Fruit fly (Drosophila melanogaster) whole organism, embryonic: ENCODE results near the gene sdk.

Experiments
- Awh ChIP-seq: fragments of 200-800 bp; sonication (Bioruptor generic); IDR thresholded peaks from 2 replicates; pipeline ENCODE4, ENCODE4 v1.3.6; 2022; ENCODE audit warnings: missing biosample characterization, missing genetic modification characterization
- Blimp-1 ChIP-seq: fragments of 200-800 bp; sonication (Bioruptor generic); optimal IDR thresholded peaks from 3 replicates; lab custom pipeline; 2018; ENCODE audit warnings: missing biosample characterization, missing genetic modification characterization, mild to moderate bottlenecking, moderate library complexity, missing genetic modification reagents
- C15 ChIP-seq: fragments of 200-800 bp; sonication (Bioruptor generic); IDR thresholded peaks from 3 replicates; pipeline ENCODE4 v1.3.6; 2022; ENCODE audit warnings: missing biosample characterization, missing genetic modification characterization
- CG10979 ChIP-seq: fragments of 200-800 bp; sonication (Bioruptor generic); optimal IDR thresholded peaks from 2 replicates; lab custom pipeline; 2018; ENCODE audit warnings: missing biosample characterization, mild to moderate bottlenecking, missing genetic modification characterization, moderate library complexity
- CG11456 ChIP-seq: fragments of 200-800 bp; sonication (Bioruptor generic); IDR thresholded peaks from 3 replicates; pipeline ENCODE4 v1.3.6; 2022; ENCODE audit warnings: missing biosample characterization, missing genetic modification characterization
- CG12236 ChIP-seq: fragments of 200-800 bp; sonication (Bioruptor generic); optimal IDR thresholded peaks from 2 replicates; lab custom pipeline; 2016; ENCODE audit warnings: missing biosample characterization, missing genetic modification characterization
- CG14965 ChIP-seq: fragments of 200-800 bp; sonication (Bioruptor generic); optimal IDR thresholded peaks from 2 replicates; lab custom pipeline; 2016; ENCODE audit warnings: missing biosample characterization, missing genetic modification characterization, borderline replicate concordance
- CG15269 ChIP-seq: fragments of 200-800 bp; sonication (Bioruptor generic); optimal IDR thresholded peaks from 2 replicates; lab custom pipeline; 2018; ENCODE audit warnings: missing biosample characterization, mild to moderate bottlenecking, missing genetic modification characterization, moderate library complexity
- CG1603 ChIP-seq: fragments of 200-800 bp; sonication (Bioruptor generic); optimal IDR thresholded peaks from 2 replicates; lab custom pipeline; 2019; ENCODE audit warnings: missing biosample characterization, mild to moderate bottlenecking, missing genetic modification characterization, moderate library complexity
- CG1647 ChIP-seq: fragments of 200-800 bp; sonication (Bioruptor generic); optimal IDR thresholded peaks from 3 replicates; lab custom pipeline; 2016; ENCODE audit warnings: missing biosample characterization, missing genetic modification characterization
- CG17186 ChIP-seq: fragments of 200-800 bp; sonication (Bioruptor generic); optimal IDR thresholded peaks from 3 replicates; lab custom pipeline; 2017; ENCODE audit warnings: missing biosample characterization, missing genetic modification reagents, missing genetic modification characterization
- CG1792 ChIP-seq: fragments of 200-800 bp; sonication (Bioruptor generic); optimal IDR thresholded peaks from 2 replicates; lab custom pipeline; 2016; ENCODE audit warnings: missing biosample characterization, missing genetic modification characterization
- CG18262 ChIP-seq: fragments of 200-800 bp; optimal IDR thresholded peaks from 3 replicates; lab custom pipeline; 2019; ENCODE audit warnings: missing biosample characterization, mild to moderate bottlenecking, missing genetic modification characterization, moderate library complexity
- CG2129 ChIP-seq: fragments of 200-800 bp; sonication (Bioruptor generic); IDR thresholded peaks from 2 replicates; pipeline ENCODE4 v1.3.6; 2022; ENCODE audit warnings: missing biosample characterization, missing genetic modification characterization; ENCODE audit not compliant: partially characterized antibody
- CG2678 ChIP-seq: fragments of 200-800 bp; sonication (Bioruptor generic); optimal IDR thresholded peaks from 3 replicates; lab custom pipeline; 2019; ENCODE audit warnings: missing biosample characterization, mild to moderate bottlenecking, missing genetic modification characterization, moderate library complexity
- CG34376 ChIP-seq: fragments of 200-800 bp; sonication (Bioruptor generic); optimal IDR thresholded peaks from 2 replicates; lab custom pipeline; 2018; ENCODE audit warnings: missing biosample characterization, mild to moderate bottlenecking, missing genetic modification characterization
- CG4707 ChIP-seq: fragments of 200-800 bp; sonication (Bioruptor generic); optimal IDR thresholded peaks from 2 replicates; lab custom pipeline; 2018; ENCODE audit warnings: missing biosample characterization, mild to moderate bottlenecking, missing genetic modification characterization, moderate library complexity
- CG5180 ChIP-seq: fragments of 200-800 bp; sonication (Bioruptor generic); optimal IDR thresholded peaks from 3 replicates; lab custom pipeline; 2017; ENCODE audit warnings: missing biosample characterization, missing genetic modification characterization, mild to moderate bottlenecking, moderate library complexity, missing genetic modification reagents
- CG5245 ChIP-seq: fragments of 200-800 bp; sonication (Bioruptor generic); optimal IDR thresholded peaks from 3 replicates; lab custom pipeline; 2016; ENCODE audit warnings: missing biosample characterization, missing genetic modification characterization
- CTCF ChIP-seq: fragments of 200-800 bp; sonication (Bioruptor generic); optimal IDR thresholded peaks from 2 replicates; lab custom pipeline; 2017; ENCODE audit warnings: missing biosample characterization, mild to moderate bottlenecking, missing genetic modification characterization, moderate library complexity
- Doc3 ChIP-seq: fragments of 200-800 bp; sonication (Bioruptor generic); IDR thresholded peaks from 3 replicates; pipeline ENCODE4 v1.3.6; 2022; ENCODE audit warnings: missing biosample characterization, missing genetic modification characterization; ENCODE audit not compliant: partially characterized antibody
- Fer3 ChIP-seq: fragments of 200-800 bp; sonication (Bioruptor generic); optimal IDR thresholded peaks from 2 replicates; lab custom pipeline; 2018; ENCODE audit warnings: missing biosample characterization, mild to moderate bottlenecking, missing genetic modification characterization, moderate library complexity
- H2.0 ChIP-seq: fragments of 200-800 bp; sonication (Bioruptor generic); IDR thresholded peaks from 2 replicates; pipeline ENCODE4 v1.3.6; 2022; ENCODE audit warnings: missing biosample characterization, missing genetic modification characterization
- MESR4 ChIP-seq: fragments of 200-800 bp; sonication (Bioruptor generic); optimal IDR thresholded peaks from 2 replicates; lab custom pipeline; 2018; ENCODE audit warnings: missing biosample characterization, mild to moderate bottlenecking, missing genetic modification characterization, moderate library complexity
- Myb ChIP-seq: fragments of 200-800 bp; sonication (Bioruptor generic); optimal IDR thresholded peaks from 2 replicates; lab custom pipeline; 2016; ENCODE audit warnings: missing biosample characterization, missing genetic modification characterization
- Oli ChIP-seq: fragments of 200-800 bp; sonication (Bioruptor generic); optimal IDR thresholded peaks from 2 replicates; lab custom pipeline; 2018; ENCODE audit warnings: missing biosample characterization, mild to moderate bottlenecking, missing genetic modification characterization, moderate library complexity
- Opbp ChIP-seq: fragments of 200-800 bp; sonication (Bioruptor generic); IDR thresholded peaks from 3 replicates; pipeline ENCODE4 v1.3.6; 2022; ENCODE audit warnings: missing biosample characterization, missing genetic modification characterization; ENCODE audit not compliant: partially characterized antibody
- Pdp1 ChIP-seq, 2 experiments: fragments of 200-800 bp; sonication (Bioruptor generic); optimal IDR thresholded peaks; 3 replicates each; lab custom pipeline; 2016; ENCODE audit warnings: missing biosample characterization in 2 of 2, missing genetic modification characterization in 2 of 2, mild to moderate bottlenecking in 1 of 2, moderate library complexity in 1 of 2
- Trl ChIP-seq, 3 experiments: fragments of >200 bp in 2 of 3; fragments of 200-800 bp in 1 of 3; sonication (Bioruptor generic) in 1 of 3; optimal IDR thresholded peaks; 2 replicates in 1 of 3; 3 replicates in 2 of 3; lab custom pipeline; 2016 to 2017; ENCODE audit warnings: missing biosample characterization in 1 of 3, missing genetic modification characterization in 1 of 3
- YL-1 ChIP-seq: fragments of 200-800 bp; sonication (Bioruptor generic); optimal IDR thresholded peaks from 3 replicates; lab custom pipeline; 2017; ENCODE audit warnings: missing biosample characterization, mild to moderate bottlenecking, missing genetic modification characterization
- ab ChIP-seq: fragments of 200-800 bp; sonication (Bioruptor generic); optimal IDR thresholded peaks from 2 replicates; lab custom pipeline; 2016; ENCODE audit warnings: missing biosample characterization, missing genetic modification characterization
- ash1 ChIP-seq: fragments of 200-800 bp; sonication (Bioruptor generic); optimal IDR thresholded peaks from 2 replicates; lab custom pipeline; 2018; ENCODE audit warnings: missing biosample characterization, mild to moderate bottlenecking, missing genetic modification characterization
- bsh ChIP-seq, 2 experiments: fragments of 200-800 bp; sonication (Bioruptor generic); optimal IDR thresholded peaks; 2 replicates each; lab custom pipeline; 2017 to 2018; ENCODE audit warnings: mild to moderate bottlenecking in 2 of 2, missing biosample characterization in 2 of 2, missing genetic modification characterization in 2 of 2, moderate library complexity in 1 of 2
- chinmo ChIP-seq: fragments of 200-800 bp; sonication (Bioruptor generic); IDR thresholded peaks from 4 replicates; pipeline ENCODE4 v1.3.6; 2022; ENCODE audit warnings: missing biosample characterization, missing genetic modification characterization; ENCODE audit not compliant: partially characterized antibody
- chm ChIP-seq: fragments of 200-800 bp; sonication (Bioruptor generic); IDR thresholded peaks from 2 replicates; pipeline ENCODE4 v1.3.6; 2022; ENCODE audit warnings: missing biosample characterization, missing genetic modification characterization
- ci ChIP-seq: fragments of 200-800 bp; sonication (Bioruptor generic); IDR thresholded peaks from 3 replicates; pipeline ENCODE4 v1.3.6; 2022; ENCODE audit warnings: missing biosample characterization, missing genetic modification characterization
- ewg ChIP-seq: fragments of 200-800 bp; sonication (Bioruptor generic); optimal IDR thresholded peaks from 3 replicates; lab custom pipeline; 2017; ENCODE audit warnings: mild to moderate bottlenecking, missing biosample characterization, missing genetic modification reagents, missing genetic modification characterization
- ftz-f1 ChIP-seq: fragments of 200-800 bp; sonication (Bioruptor generic); optimal IDR thresholded peaks from 2 replicates; lab custom pipeline; 2016; ENCODE audit warnings: missing biosample characterization, missing genetic modification characterization
- grn ChIP-seq: fragments of 200-800 bp; sonication (Bioruptor generic); optimal IDR thresholded peaks from 3 replicates; lab custom pipeline; 2017; ENCODE audit warnings: missing biosample characterization, missing genetic modification characterization
- gsb-n ChIP-seq: fragments of 200-800 bp; sonication (Bioruptor generic); optimal IDR thresholded peaks from 3 replicates; lab custom pipeline; 2018; ENCODE audit warnings: missing biosample characterization, mild to moderate bottlenecking, missing genetic modification characterization
- hb ChIP-seq: fragments of 200-800 bp; sonication (Bioruptor generic); IDR thresholded peaks from 3 replicates; pipeline ENCODE4 v1.3.6; 2022; ENCODE audit warnings: missing biosample characterization, missing genetic modification characterization; ENCODE audit not compliant: partially characterized antibody
- hbn ChIP-seq: fragments of 200-800 bp; sonication (Bioruptor generic); IDR thresholded peaks from 2 replicates; pipeline ENCODE4 v1.3.6; 2022; ENCODE audit warnings: missing biosample characterization, missing genetic modification characterization; ENCODE audit not compliant: partially characterized antibody
- insv ChIP-seq, 2 experiments: fragments of 200-800 bp; sonication (Bioruptor generic); optimal IDR thresholded peaks; 3 replicates each; lab custom pipeline; 2016 to 2018; ENCODE audit warnings: missing biosample characterization in 2 of 2, missing genetic modification characterization in 2 of 2
- pb ChIP-seq: fragments of 200-800 bp; sonication (Bioruptor generic); optimal IDR thresholded peaks from 3 replicates; lab custom pipeline; 2016; ENCODE audit warnings: missing biosample characterization, missing genetic modification characterization
- so ChIP-seq: fragments of 200-800 bp; sonication (Bioruptor generic); IDR thresholded peaks from 3 replicates; pipeline ENCODE4 v1.3.6; 2022; ENCODE audit warnings: missing biosample characterization, missing genetic modification characterization
- sob ChIP-seq: fragments of 200-800 bp; sonication (Bioruptor generic); IDR thresholded peaks from 2 replicates; pipeline ENCODE4 v1.3.6; 2022; ENCODE audit warnings: missing biosample characterization, missing genetic modification characterization
- sug ChIP-seq: fragments of 200-800 bp; optimal IDR thresholded peaks from 2 replicates; lab custom pipeline; 2019; ENCODE audit warnings: missing biosample characterization, mild to moderate bottlenecking, missing genetic modification characterization, moderate library complexity
- vnd ChIP-seq: fragments of 200-800 bp; sonication (Bioruptor generic); IDR thresholded peaks from 3 replicates; pipeline ENCODE4 v1.3.6; 2022; ENCODE audit warnings: missing biosample characterization, missing genetic modification characterization; ENCODE audit not compliant: partially characterized antibody
- wdn ChIP-seq: fragments of 200-800 bp; sonication (Bioruptor generic); IDR thresholded peaks from 2 replicates; pipeline ENCODE4 v1.3.6; 2022; ENCODE audit warnings: missing biosample characterization, missing genetic modification characterization

sdk gene

DNA sequence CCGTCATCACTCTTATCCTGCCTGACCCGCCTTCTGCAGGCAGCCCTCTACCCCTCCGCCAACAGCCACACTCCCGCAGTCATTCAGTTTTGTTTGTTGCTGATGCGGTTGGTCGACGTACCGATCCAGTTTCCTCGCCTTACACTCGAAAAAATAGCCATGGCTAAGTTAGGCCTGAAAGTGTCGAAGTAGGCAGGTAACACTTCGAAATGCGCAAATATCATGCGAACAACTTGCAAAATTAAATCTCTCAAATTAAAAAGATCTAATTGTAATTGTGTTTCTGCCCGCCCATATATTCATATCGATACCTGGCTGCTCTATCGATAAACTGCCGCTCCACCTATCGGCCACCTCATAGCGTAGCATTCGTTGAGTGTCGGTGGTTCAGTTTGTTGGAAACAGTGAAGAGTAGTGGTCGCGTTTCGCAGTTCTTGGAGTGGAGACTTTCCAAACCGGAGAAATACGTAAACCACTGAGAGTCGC is 83.0 kb downstream of the sdk start, which contains the start of gene fz3 (continued):
- TF ChIP-seq sug (tag; lab: Kevin White, UChicago) (peak; percentile 46), hbn (GFP tag; lab: Robert Waterston, UW) (peak; percentile 83), insv (GFP tag; optimal IDR thresholded peaks at IDR 0.05; lab: Kevin White, UChicago) (peak in 1 of 2 experiments; percentile 16), chm (peak; percentile 68; the same call in 1 of the 2 replicates), CG18262 (peak; percentile 37), ewg (GFP tag; lab: Kevin White, UChicago) (no peak), CG11456 (no peak), C15 (no peak), H2.0 (GFP tag; lab: Robert Waterston, UW) (no peak), CG1792 (GFP tag; lab: Kevin White, UChicago) (no peak), CG17186 (GFP tag; lab: Kevin White, UChicago) (peak; percentile 21), vnd (GFP tag; lab: Robert Waterston, UW) (peak; percentile 81), CG5245 (GFP tag; lab: Kevin White, UChicago) (no peak), CG1603 (tag; lab: Kevin White, UChicago) (peak; percentile 66), wdn (GFP tag; lab: Robert Waterston, UW) (no peak), CG2129 (GFP tag; lab: Robert Waterston, UW) (peak; percentile 55), sob (GFP tag; lab: Robert Waterston, UW) (no peak), ab (GFP tag; lab: Kevin White, UChicago) (no peak), CG34376 (GFP tag; lab: Kevin White, UChicago) (no peak), gsb-n (no peak), Myb (GFP tag; lab: Kevin White, UChicago) (peak; percentile 33), CG1647 (GFP tag; lab: Kevin White, UChicago) (no peak), CG12236 (GFP tag; lab: Kevin White, UChicago) (no peak), MESR4 (GFP tag; lab: Kevin White, UChicago) (peak; percentile 9), Awh (peak; percentile 53; the same call in 1 of the 2 replicates), grn (no peak), so (GFP tag; lab: Robert Waterston, UW) (0 out of 3 replicates have a peak, but pooled peaks have one; percentile 36), ftz-f1 (GFP tag; lab: Kevin White, UChicago) (no peak), Opbp (GFP tag; lab: Robert Waterston, UW) (peak; percentile 89), CG15269 (tag; lab: Kevin White, UChicago) (peak; percentile 13), CG10979 (peak; percentile 34), Trl (optimal IDR thresholded peaks at IDR 0.05; lab: Kevin White, UChicago) (no peak), Trl (GFP tag; optimal IDR thresholded peaks at IDR 0.05; lab: Kevin White, UChicago) (no peak), Pdp1 (GFP tag; optimal IDR thresholded peaks at IDR 0.05; lab: Kevin White, UChicago) (no peak), CG14965 (GFP tag; lab: Kevin White, UChicago) (no peak), hb (GFP tag; lab: Robert Waterston, UW) (peak; percentile 75), Blimp-1 (GFP tag; lab: Kevin White, UChicago) (peak; percentile 2), Fer3 (tag; lab: Kevin White, UChicago) (peak; percentile 22), CG5180 (GFP tag; lab: Kevin White, UChicago) (no peak), Doc3 (peak; percentile 85), ci (GFP tag; lab: Robert Waterston, UW) (peak; percentile 68; the same call in 1 of the 3 replicates), pb (GFP tag; lab: Kevin White, UChicago) (no peak), ash1 (GFP tag; lab: Kevin White, UChicago) (no peak), Oli (tag; lab: Kevin White, UChicago) (no peak), chinmo (GFP tag; lab: Robert Waterston, UW) (peak; percentile 95), bsh (GFP tag; optimal IDR thresholded peaks at IDR 0.05; lab: Kevin White, UChicago) (peak in 1 of 2 experiments; percentile 53), CG4707 (GFP tag; lab: Kevin White, UChicago) (no peak), CTCF (GFP tag; lab: Kevin White, UChicago) (peak; percentile 88), CG2678 (tag; lab: Kevin White, UChicago) (peak; percentile 13), YL-1 (GFP tag; lab: Kevin White, UChicago) (no peak)
